Worm (Caenorhabditis elegans): ENCODE measurements around the gene F32D8.8.

Gene F32D8.8

ce11 chrV:10861611-10862262 is 40.8 kb downstream of the F32D8.8 start:
- TF ChIP-seq lin-35 (GFP tag; optimal IDR thresholded peaks at IDR 0.05) = peak; percentile 16 to 31
- TF ChIP-seq fos-1 (tag; optimal IDR thresholded peaks at IDR 0.05) = no peak
- TF ChIP-seq Y116A8C.19 (tag; optimal IDR thresholded peaks at IDR 0.05; ENCODE audit: borderline replicate concordance) = no peak
- no peak for TF ChIP-seq pqm-1 (tag; optimal IDR thresholded peaks at IDR 0.05)
- TF ChIP-seq dsc-1 (tag; optimal IDR thresholded peaks at IDR 0.05) = no peak
- peak; percentile 2 for TF ChIP-seq fkh-8 (tag; optimal IDR thresholded peaks at IDR 0.05)
- no peak for TF ChIP-seq mab-9 (GFP tag; IDR thresholded peaks at IDR 0.05)
- no peak for TF ChIP-seq unc-62 (GFP tag; optimal IDR thresholded peaks at IDR 0.05)
- no peak for TF ChIP-seq zip-4 (GFP tag; optimal IDR thresholded peaks at IDR 0.05)
- TF ChIP-seq efl-1 (optimal IDR thresholded peaks at IDR 0.05) = no peak
- TF ChIP-seq efl-1 (GFP tag; optimal IDR thresholded peaks at IDR 0.05 in 1 of 2) = peak in 1 of 2 experiments; percentile 90
- peak; percentile 56 for TF ChIP-seq mep-1 (tag; optimal IDR thresholded peaks at IDR 0.05)
- peak; percentile 81 for TF ChIP-seq blmp-1 (tag; optimal IDR thresholded peaks at IDR 0.05)
- TF ChIP-seq xbp-1 (tag; optimal IDR thresholded peaks at IDR 0.05) = no peak
- no peak for TF ChIP-seq ceh-88 (GFP tag; IDR thresholded peaks at IDR 0.05)
- no peak for TF ChIP-seq nhr-28 (tag; optimal IDR thresholded peaks at IDR 0.05)
- no peak for TF ChIP-seq sptf-1 (tag; optimal IDR thresholded peaks at IDR 0.05)
- TF ChIP-seq ceh-82 (tag; optimal IDR thresholded peaks at IDR 0.05) = peak in 1 of 3 experiments; percentile 29
- no peak for TF ChIP-seq nhr-11 (tag; optimal IDR thresholded peaks at IDR 0.05)
- TF ChIP-seq lir-3 (tag; optimal IDR thresholded peaks at IDR 0.05; ENCODE audit: poor library complexity) = no peak
- no peak for TF ChIP-seq C16A3.4 (tag; optimal IDR thresholded peaks at IDR 0.05)
- TF ChIP-seq ets-5 (GFP tag; IDR thresholded peaks at IDR 0.05) = no peak
- TF ChIP-seq isw-1 (GFP tag; IDR thresholded peaks at IDR 0.05) = no peak
- TF ChIP-seq unc-98 (GFP tag; IDR thresholded peaks at IDR 0.05) = no peak
- TF ChIP-seq lin-14 (GFP tag; optimal IDR thresholded peaks at IDR 0.05) = peak; percentile 80
- TF ChIP-seq irx-1 (tag; optimal IDR thresholded peaks at IDR 0.05) = no peak
- peak; percentile 41 for TF ChIP-seq nhr-71 (tag; optimal IDR thresholded peaks at IDR 0.05)
- no peak for TF ChIP-seq fkh-4 (tag; optimal IDR thresholded peaks at IDR 0.05; ENCODE audit: borderline replicate concordance)
- peak in 1 of 2 experiments; percentile 46 for TF ChIP-seq mdl-1 (tag; optimal IDR thresholded peaks at IDR 0.05)
- no peak for TF ChIP-seq nhr-76 (tag; optimal IDR thresholded peaks at IDR 0.05)
- no peak for TF ChIP-seq tlp-1 (tag; optimal IDR thresholded peaks at IDR 0.05)
- TF ChIP-seq mef-2 (tag; optimal IDR thresholded peaks at IDR 0.05) = no peak
- no peak for TF ChIP-seq snpc-4 (tag; optimal IDR thresholded peaks at IDR 0.05)
- TF ChIP-seq ceh-8 (GFP tag; optimal IDR thresholded peaks at IDR 0.05) = no peak
- TF ChIP-seq ama-1 (optimal IDR thresholded peaks at IDR 0.05) = no peak
- peak; percentile 73 for TF ChIP-seq nhr-85 (tag)
- TF ChIP-seq ceh-90 (tag; optimal IDR thresholded peaks at IDR 0.05) = no peak
- no peak for TF ChIP-seq sup-37 (GFP tag; optimal IDR thresholded peaks at IDR 0.05)
- TF ChIP-seq ztf-4 (tag; optimal IDR thresholded peaks at IDR 0.05) = no peak
- TF ChIP-seq tbx-2 (tag; optimal IDR thresholded peaks at IDR 0.05) = no peak
- no peak for TF ChIP-seq pag-3 (tag; optimal IDR thresholded peaks at IDR 0.05; ENCODE audit: borderline replicate concordance, insufficient read depth)
- no peak for TF ChIP-seq nhr-84 (tag; optimal IDR thresholded peaks at IDR 0.05)
- TF ChIP-seq nhr-20 (tag; optimal IDR thresholded peaks at IDR 0.05) = peak; percentile 38
- no peak for TF ChIP-seq C34B4.2 (tag; optimal IDR thresholded peaks at IDR 0.05)
- no peak for TF ChIP-seq jun-1 (tag; optimal IDR thresholded peaks at IDR 0.05)
- peak in 1 of 2 experiments; percentile 60 for TF ChIP-seq lsy-2 (tag; optimal IDR thresholded peaks at IDR 0.05)
- TF ChIP-seq hlh-4 (tag; optimal IDR thresholded peaks at IDR 0.05) = no peak
- TF ChIP-seq swsn-7 (tag; optimal IDR thresholded peaks at IDR 0.05) = no peak
- TF ChIP-seq pax-3 (tag; optimal IDR thresholded peaks at IDR 0.05) = no peak
- no peak for TF ChIP-seq egl-27 (tag; optimal IDR thresholded peaks at IDR 0.05)
- no peak for TF ChIP-seq lin-15B (tag; optimal IDR thresholded peaks at IDR 0.05)
- TF ChIP-seq snu-23 (GFP tag; optimal IDR thresholded peaks at IDR 0.05) = peak; percentile 50
- no peak for TF ChIP-seq alr-1 (tag; optimal IDR thresholded peaks at IDR 0.05; ENCODE audit: borderline replicate concordance)
